Worm (Caenorhabditis elegans) whole organism, early embryonic: Measurements from ENCODE around the gene R11G10.3.

ENCODE experiments used
- F13C5.2 ChIP-seq: sonication (generic microtip); optimal IDR thresholded peaks from 2 replicates; lab custom pipeline; 2017; ENCODE audit warnings: mild to moderate bottlenecking, missing genetic modification characterization, inconsistent platforms, missing compliant biosample characterization
- ama-1 ChIP-seq: fragments of 150-350 bp; optimal IDR thresholded peaks from 2 replicates; lab custom pipeline; 2014
- ceh-36 ChIP-seq: sonication (generic microtip); optimal IDR thresholded peaks from 2 replicates; lab custom pipeline; 2016; ENCODE audit warnings: missing genetic modification characterization, inconsistent platforms, missing compliant biosample characterization
- flt-1 ChIP-seq: fragments of 200-800 bp; sonication (Bioruptor generic); IDR thresholded peaks from 2 replicates; pipeline ENCODE4 v1.3.6; 2022; ENCODE audit warnings: missing genetic modification characterization, missing compliant biosample characterization
- hmbx-1 ChIP-seq: sonication (generic microtip); optimal IDR thresholded peaks from 2 replicates; lab custom pipeline; 2016; ENCODE audit warnings: mild to moderate bottlenecking, missing genetic modification characterization, missing compliant biosample characterization
- hmg-4 ChIP-seq: fragments of 200-800 bp; sonication (Bioruptor generic); optimal IDR thresholded peaks from 2 replicates; lab custom pipeline; 2018; ENCODE audit warnings: mild to moderate bottlenecking, missing genetic modification characterization, missing compliant biosample characterization
- hnd-1 ChIP-seq: sonication (generic microtip); optimal IDR thresholded peaks from 2 replicates; lab custom pipeline; 2016; ENCODE audit warnings: missing genetic modification characterization, missing compliant biosample characterization
- pes-1 ChIP-seq: fragments of 200-800 bp; sonication (Bioruptor generic); IDR thresholded peaks from 2 replicates; pipeline ENCODE4 v1.3.6; 2022; ENCODE audit warnings: missing genetic modification reagents, missing genetic modification characterization, missing compliant biosample characterization
- scrt-1 ChIP-seq: fragments of 200-800 bp; sonication (Bioruptor generic); IDR thresholded peaks from 2 replicates; pipeline ENCODE4 v1.3.6; 2022; ENCODE audit warnings: missing genetic modification characterization, missing compliant biosample characterization
- sea-1 ChIP-seq: fragments of 200-800 bp; sonication (Bioruptor generic); conservative IDR thresholded peaks from 2 replicates; pipeline ENCODE4 v1.3.6; 2022; ENCODE audit warnings: missing genetic modification characterization, missing compliant biosample characterization
- tbx-11 ChIP-seq: fragments of 200-800 bp; sonication (Bioruptor generic); IDR thresholded peaks from 2 replicates; pipeline ENCODE4 v1.3.6; 2022; ENCODE audit warnings: missing genetic modification characterization, missing compliant biosample characterization
- tra-4 ChIP-seq: sonication (generic microtip); optimal IDR thresholded peaks from 2 replicates; lab custom pipeline; 2017; ENCODE audit warnings: missing genetic modification characterization, missing compliant biosample characterization

ce11 chrV:13499227-13499626, 24.1 kb upstream of the R11G10.3 start:
- TF ChIP-seq hmg-4 (GFP tag; lab: Kevin White, UChicago) (no peak), tbx-11 (GFP tag; lab: Robert Waterston, UW) (no peak), sea-1 (GFP tag; lab: Robert Waterston, UW) (no peak), flt-1 (GFP tag; lab: Robert Waterston, UW) (no peak), pes-1 (GFP tag; lab: Robert Waterston, UW) (no peak), ama-1 (lab: Kevin White, UChicago) (no peak), ceh-36 (no peak), scrt-1 (GFP tag; lab: Robert Waterston, UW) (no peak), hnd-1 (no peak), F13C5.2 (tag; lab: Kevin White, UChicago) (no peak), hmbx-1 (tag; lab: Kevin White, UChicago) (no peak), tra-4 (tag; lab: Kevin White, UChicago) (no peak)
